Worm (Caenorhabditis elegans): Measurements from ENCODE around the gene F45D3.3.
"Not testable (repeated sequence)": the region's sequence is repeated elsewhere in the genome, so short reads cannot be mapped to it uniquely, and the experiment has no call there.

Gene F45D3.3

ce11 chrV:12511946-12512345 lies 38.2 kb downstream of the F45D3.3 start (continued):
- no peak for TF ChIP-seq nhr-76 (tag; optimal IDR thresholded peaks at IDR 0.05)
- TF ChIP-seq ceh-82 (tag; optimal IDR thresholded peaks at IDR 0.05) = no peak
- TF ChIP-seq elt-2 (tag; optimal IDR thresholded peaks at IDR 0.05) = no peak
- no peak for TF ChIP-seq irx-1 (tag; optimal IDR thresholded peaks at IDR 0.05)
- no peak for TF ChIP-seq isw-1 (GFP tag; IDR thresholded peaks at IDR 0.05)
- no peak for TF ChIP-seq ceh-63 (GFP tag; optimal IDR thresholded peaks at IDR 0.05)
- TF ChIP-seq lin-14 (GFP tag; optimal IDR thresholded peaks at IDR 0.05) = peak; percentile 56
- TF ChIP-seq nhr-20 (tag; optimal IDR thresholded peaks at IDR 0.05) = peak; percentile 23
- peak; percentile 53 for TF ChIP-seq vab-15 (tag; optimal IDR thresholded peaks at IDR 0.05)
- no peak for TF ChIP-seq ceh-8 (GFP tag; optimal IDR thresholded peaks at IDR 0.05)
- TF ChIP-seq nhr-77 (tag; optimal IDR thresholded peaks at IDR 0.05) = no peak
- TF ChIP-seq unc-62 (GFP tag; optimal IDR thresholded peaks at IDR 0.05) = no peak
- TF ChIP-seq hpl-2 (GFP tag; optimal IDR thresholded peaks at IDR 0.05) = no peak
- no peak for TF ChIP-seq ztf-11 (tag; optimal IDR thresholded peaks at IDR 0.05)

- peak; percentile 76 for TF ChIP-seq rnt-1 (tag; optimal IDR thresholded peaks at IDR 0.05)
- TF ChIP-seq ceh-63 (GFP tag; optimal IDR thresholded peaks at IDR 0.05) = peak; percentile 58
- peak; percentile 70 for TF ChIP-seq lir-3 (tag; optimal IDR thresholded peaks at IDR 0.05; ENCODE audit: poor library complexity)
- peak; percentile 64 for TF ChIP-seq nhr-237 (tag; optimal IDR thresholded peaks at IDR 0.05)
- TF ChIP-seq hlh-17 (GFP tag; optimal IDR thresholded peaks at IDR 0.05; ENCODE audit: borderline replicate concordance) = peak; percentile 88
- TF ChIP-seq efl-3 (GFP tag; optimal IDR thresholded peaks at IDR 0.05) = peak; percentile 45
- TF ChIP-seq ceh-8 (GFP tag; optimal IDR thresholded peaks at IDR 0.05) = peak; percentile 59
- not testable (repeated sequence) for TF ChIP-seq efl-1 (optimal IDR thresholded peaks at IDR 0.05)
- TF ChIP-seq efl-1 (GFP tag; optimal IDR thresholded peaks at IDR 0.05 in 1 of 2) = peak in 1 of 2 experiments; percentile 80
- peak; percentile 30 for TF ChIP-seq C34B4.2 (tag; optimal IDR thresholded peaks at IDR 0.05)
Observed at ce11 chrV:12509922-12510582, 40.1 kb downstream of the F45D3.3 start.

ce11 chrV:12506185-12506584 lies 44.0 kb downstream of the F45D3.3 start, which contains the start of gene nlp-46:
Gene nlp-46 (minus strand): TSS chrV:12506285.
- TF ChIP-seq nhr-85 (tag) (no peak), fos-1 (tag; optimal IDR thresholded peaks at IDR 0.05) (no peak), hlh-4 (tag; optimal IDR thresholded peaks at IDR 0.05) (no peak), elt-3 (tag; optimal IDR thresholded peaks at IDR 0.05) (no peak), mef-2 (tag; optimal IDR thresholded peaks at IDR 0.05) (no peak), elt-2 (tag; optimal IDR thresholded peaks at IDR 0.05) (no peak), isw-1 (GFP tag; IDR thresholded peaks at IDR 0.05) (no peak), nhr-90 (tag; optimal IDR thresholded peaks at IDR 0.05; ENCODE audit: poor library complexity) (no peak), dpl-1 (GFP tag; optimal IDR thresholded peaks at IDR 0.05) (no peak), ets-5 (GFP tag; IDR thresholded peaks at IDR 0.05) (no peak), lin-13 (GFP tag; optimal IDR thresholded peaks at IDR 0.05) (no peak), snu-23 (GFP tag; optimal IDR thresholded peaks at IDR 0.05) (no peak)

- no peak for TF ChIP-seq jun-1 (tag; optimal IDR thresholded peaks at IDR 0.05)
- TF ChIP-seq C04F5.9 (tag; optimal IDR thresholded peaks at IDR 0.05) = no peak
- TF ChIP-seq mep-1 (tag; optimal IDR thresholded peaks at IDR 0.05) = no peak
- TF ChIP-seq C16A3.4 (tag; optimal IDR thresholded peaks at IDR 0.05) = no peak
- TF ChIP-seq pax-3 (tag; optimal IDR thresholded peaks at IDR 0.05) = no peak
- no peak for TF ChIP-seq swsn-7 (tag; optimal IDR thresholded peaks at IDR 0.05)
- TF ChIP-seq hlh-17 (GFP tag; optimal IDR thresholded peaks at IDR 0.05; ENCODE audit: borderline replicate concordance) = no peak
- no peak for TF ChIP-seq unc-62 (GFP tag; optimal IDR thresholded peaks at IDR 0.05)
- TF ChIP-seq ces-1 (GFP tag; optimal IDR thresholded peaks at IDR 0.05) = no peak
- TF ChIP-seq lin-35 (GFP tag; optimal IDR thresholded peaks at IDR 0.05) = no peak
- no peak for TF ChIP-seq blmp-1 (tag; optimal IDR thresholded peaks at IDR 0.05)
- no peak for TF ChIP-seq ceh-90 (tag; optimal IDR thresholded peaks at IDR 0.05)
- TF ChIP-seq tlp-1 (tag; optimal IDR thresholded peaks at IDR 0.05) = no peak
- no peak for TF ChIP-seq isw-1 (GFP tag; IDR thresholded peaks at IDR 0.05)
- no peak for TF ChIP-seq nhr-76 (tag; optimal IDR thresholded peaks at IDR 0.05)
- TF ChIP-seq dsc-1 (tag; optimal IDR thresholded peaks at IDR 0.05) = no peak
- no peak for TF ChIP-seq fkh-10 (GFP tag; optimal IDR thresholded peaks at IDR 0.05)
- TF ChIP-seq rnt-1 (tag; optimal IDR thresholded peaks at IDR 0.05) = no peak
- no peak for TF ChIP-seq C34B4.2 (tag; optimal IDR thresholded peaks at IDR 0.05)
- no peak for TF ChIP-seq snu-23 (GFP tag; optimal IDR thresholded peaks at IDR 0.05)
Observed at ce11 chrV:12505730-12506129, 44.5 kb downstream of the F45D3.3 start.

Data from whole organism, L1 larva.